Fruit fly (Drosophila melanogaster): Measurements from ENCODE around the gene Naa20B.

dm6 chr2L:13289689-13290088 lies 32.4 kb downstream of the Naa20B start, which contains the start of gene CG31729:
- TF ChIP-seq tio (GFP tag; optimal IDR thresholded peaks at IDR 0.05) = no peak
- TF ChIP-seq Dbx (GFP tag; IDR thresholded peaks at IDR 0.05) = no peak
- peak; percentile 28 for TF ChIP-seq CG4424 (GFP tag; optimal IDR thresholded peaks at IDR 0.05)
- no peak for TF ChIP-seq Deaf1 (tag; optimal IDR thresholded peaks at IDR 0.05)
- TF ChIP-seq kni (GFP tag; optimal IDR thresholded peaks at IDR 0.05) = no peak
- TF ChIP-seq ash1 (GFP tag; optimal IDR thresholded peaks at IDR 0.05) = no peak
- TF ChIP-seq dan (GFP tag; IDR thresholded peaks at IDR 0.05) = no peak
- TF ChIP-seq CG15269 (tag; optimal IDR thresholded peaks at IDR 0.05) = no peak
- TF ChIP-seq bsh (GFP tag; optimal IDR thresholded peaks at IDR 0.05) = no peak
- TF ChIP-seq CG7271 (tag; optimal IDR thresholded peaks at IDR 0.05) = no peak
- TF ChIP-seq h (optimal IDR thresholded peaks at IDR 0.05) = no peak
- TF ChIP-seq CG4282 (GFP tag; optimal IDR thresholded peaks at IDR 0.05) = no peak
- peak; percentile 91 for TF ChIP-seq E2f2 (GFP tag; IDR thresholded peaks at IDR 0.05)
- TF ChIP-seq CG3726 (GFP tag; IDR thresholded peaks at IDR 0.05) = no peak

Measured in whole organism, embryonic.